Fruit fly (Drosophila melanogaster) Kc167 (cell line): ENCODE data around the gene CG32301.

ENCODE experiments used
- Myc ChIP-seq: fragments of >200 bp; optimal IDR thresholded peaks from 2 replicates; lab custom pipeline; 2017; ENCODE audit warnings: missing external identifiers
- Sin3A ChIP-seq: fragments of >200 bp; optimal IDR thresholded peaks from 2 replicates; lab custom pipeline; 2018; ENCODE audit warnings: missing external identifiers
- h ChIP-seq: fragments of >200 bp; optimal IDR thresholded peaks from 3 replicates; lab custom pipeline; 2018; ENCODE audit warnings: missing external identifiers
- insv ChIP-seq: fragments of >200 bp; optimal IDR thresholded peaks from 3 replicates; lab custom pipeline; 2018; ENCODE audit warnings: missing external identifiers
- psq ChIP-seq: fragments of >200 bp; optimal IDR thresholded peaks from 2 replicates; lab custom pipeline; 2017; ENCODE audit warnings: missing external identifiers
- ttk ChIP-seq: sonication (Bioruptor generic); optimal IDR thresholded peaks from 2 replicates; lab custom pipeline; 2017; ENCODE audit warnings: missing external identifiers

DNA sequence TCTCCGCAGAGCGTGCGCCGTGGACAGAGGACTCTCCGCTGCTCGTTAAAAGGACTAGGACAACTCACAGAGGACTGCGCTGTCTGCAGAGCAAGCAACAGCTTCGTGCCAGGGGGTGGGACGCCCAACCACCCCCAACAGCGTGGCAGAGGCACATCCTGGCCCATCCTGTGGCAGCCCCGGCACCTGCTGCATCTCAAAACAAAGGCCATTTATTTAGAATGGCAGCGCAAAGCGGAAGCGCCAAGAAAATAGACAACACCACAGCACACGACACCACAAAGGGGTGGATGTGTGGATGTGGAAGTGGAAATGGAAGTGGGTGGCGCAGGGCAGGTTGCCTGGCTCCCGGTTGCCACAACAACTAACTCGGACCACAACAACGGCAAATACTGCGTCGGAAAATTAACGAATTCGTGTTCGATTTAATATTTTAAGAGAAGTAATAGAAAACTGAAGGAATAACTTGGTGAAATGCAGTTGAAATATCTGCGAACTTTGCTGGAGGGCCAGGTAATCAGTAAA, 15.0 kb upstream of the CG32301 start, which contains the start of gene Oseg2:
- TF ChIP-seq h (lab: Kevin White, UChicago) (no peak), Sin3A (lab: Kevin White, UChicago) (no peak), insv (lab: Kevin White, UChicago) (no peak), psq (lab: Kevin White, UChicago) (no peak), ttk (no peak), Myc (lab: Kevin White, UChicago) (no peak)
